Fruit fly (Drosophila melanogaster) whole organism, embryonic: ENCODE measurements around the gene CG7943.

Source experiments
- CG2120 ChIP-seq: fragments of 200-800 bp; sonication (Bioruptor generic); optimal IDR thresholded peaks from 3 replicates; lab custom pipeline; 2016; ENCODE audit warnings: missing biosample characterization, missing genetic modification characterization
- CG4424 ChIP-seq: fragments of 200-800 bp; sonication (Bioruptor generic); optimal IDR thresholded peaks from 3 replicates; lab custom pipeline; 2016; ENCODE audit warnings: missing biosample characterization, missing genetic modification characterization
- CG7745 ChIP-seq: fragments of 200-800 bp; sonication (Bioruptor generic); optimal IDR thresholded peaks from 2 replicates; lab custom pipeline; 2018; ENCODE audit warnings: missing biosample characterization, mild to moderate bottlenecking, missing genetic modification characterization, moderate library complexity
- CG8478 ChIP-seq: fragments of >200 bp; optimal IDR thresholded peaks from 2 replicates; lab custom pipeline; 2018
- CG9437 ChIP-seq: fragments of 200-800 bp; sonication (Bioruptor generic); optimal IDR thresholded peaks from 2 replicates; lab custom pipeline; 2018; ENCODE audit warnings: missing biosample characterization, mild to moderate bottlenecking, missing genetic modification characterization
- da ChIP-seq: fragments of 200-800 bp; sonication (Bioruptor generic); optimal IDR thresholded peaks from 2 replicates; lab custom pipeline; 2016; ENCODE audit warnings: missing biosample characterization, missing genetic modification characterization
- fd3F ChIP-seq: fragments of 200-800 bp; sonication (Bioruptor generic); optimal IDR thresholded peaks from 2 replicates; lab custom pipeline; 2018; ENCODE audit warnings: missing biosample characterization, mild to moderate bottlenecking, missing genetic modification characterization, moderate library complexity
- gem ChIP-seq: fragments of 200-800 bp; sonication (Bioruptor generic); optimal IDR thresholded peaks from 2 replicates; lab custom pipeline; 2019; ENCODE audit warnings: missing biosample characterization, mild to moderate bottlenecking, missing genetic modification characterization, moderate library complexity
- ind ChIP-seq: fragments of 200-800 bp; sonication (Bioruptor generic); optimal IDR thresholded peaks from 3 replicates; lab custom pipeline; 2016; ENCODE audit warnings: missing biosample characterization, missing genetic modification characterization
- lab ChIP-seq: fragments of 200-800 bp; sonication (Bioruptor generic); optimal IDR thresholded peaks from 3 replicates; lab custom pipeline; 2017; ENCODE audit warnings: missing biosample characterization, missing genetic modification characterization, mild to moderate bottlenecking, moderate library complexity, missing genetic modification reagents
- lilli ChIP-seq: fragments of 200-800 bp; sonication (Bioruptor generic); optimal IDR thresholded peaks from 3 replicates; lab custom pipeline; 2016; ENCODE audit warnings: missing biosample characterization, missing genetic modification characterization
- slou ChIP-seq: fragments of 200-800 bp; sonication (Bioruptor generic); optimal IDR thresholded peaks from 3 replicates; lab custom pipeline; 2016; ENCODE audit warnings: missing biosample characterization, missing genetic modification characterization
- usp ChIP-seq: fragments of >200 bp; optimal IDR thresholded peaks from 2 replicates; lab custom pipeline; 2017; ENCODE audit warnings: missing biosample characterization, missing genetic modification characterization

DNA sequence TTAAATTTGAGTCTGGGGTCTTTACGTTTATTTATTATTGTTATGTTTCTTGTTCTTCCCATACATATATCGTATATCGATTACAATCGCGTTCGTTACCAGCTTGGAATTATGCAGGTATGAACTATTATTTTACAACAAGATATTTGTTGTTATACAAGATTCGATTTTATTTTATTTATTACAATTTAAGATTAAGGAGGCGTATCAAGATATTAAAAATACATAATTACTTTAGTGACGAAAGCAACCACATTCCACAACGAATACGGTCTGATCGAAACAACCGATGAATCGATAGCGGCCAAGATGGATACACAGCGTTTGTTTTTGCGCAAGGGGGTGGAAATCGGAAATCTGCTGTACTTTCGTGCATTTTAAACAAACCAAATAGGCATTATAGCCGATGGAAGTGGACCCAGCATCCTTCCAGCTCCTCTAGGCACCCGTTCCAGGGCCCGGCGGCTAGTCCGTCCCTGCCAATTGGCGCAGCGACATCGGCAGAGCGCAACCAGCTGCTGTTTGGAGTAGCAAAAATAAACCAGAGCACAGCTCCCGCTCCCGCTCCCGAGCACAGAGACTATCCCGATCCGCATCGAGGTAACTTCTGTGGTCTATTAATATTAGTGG, 48.5 kb upstream of the CG7943 start, which contains the start of the genes CG15525 and CG11504:
- TF ChIP-seq ind (GFP tag; lab: Kevin White, UChicago) (peak; percentile 67), CG8478 (no peak), slou (GFP tag; lab: Kevin White, UChicago) (no peak), CG7745 (tag; lab: Kevin White, UChicago) (no peak), CG9437 (GFP tag; lab: Kevin White, UChicago) (peak; percentile 19), fd3F (GFP tag; lab: Kevin White, UChicago) (peak; percentile 10), usp (GFP tag; lab: Kevin White, UChicago) (no peak), CG2120 (GFP tag; lab: Kevin White, UChicago) (peak; percentile 75), da (GFP tag; lab: Kevin White, UChicago) (no peak), lab (GFP tag; lab: Kevin White, UChicago) (no peak), CG4424 (GFP tag; lab: Kevin White, UChicago) (peak; percentile 53), gem (tag; lab: Kevin White, UChicago) (no peak), lilli (GFP tag; lab: Kevin White, UChicago) (peak; percentile 68)
